Worm (Caenorhabditis elegans): Measurements from ENCODE around the gene scl-5.

- TF ChIP-seq nhr-23 (tag; optimal IDR thresholded peaks at IDR 0.05): no peak
- TF ChIP-seq aly-2 (tag; optimal IDR thresholded peaks at IDR 0.05): no peak
- TF ChIP-seq nhr-237 (tag; optimal IDR thresholded peaks at IDR 0.05): no peak
- no peak for TF ChIP-seq fos-1 (tag; optimal IDR thresholded peaks at IDR 0.05)
- no peak for TF ChIP-seq mdl-1 (tag; optimal IDR thresholded peaks at IDR 0.05)
- TF ChIP-seq mab-5 (tag; optimal IDR thresholded peaks at IDR 0.05): no peak
- TF ChIP-seq zag-1 (tag; optimal IDR thresholded peaks at IDR 0.05): no peak
- no peak for TF ChIP-seq nhr-11 (tag; optimal IDR thresholded peaks at IDR 0.05)
- no peak for TF ChIP-seq elt-1 (tag; optimal IDR thresholded peaks at IDR 0.05)
Measured at ce11 chrIV:13056026-13056425, 7.8 kb upstream of the scl-5 start, which contains the start of gene scl-1.
